Fruit fly (Drosophila melanogaster) whole organism, embryonic: Measurements from ENCODE around the gene CG10208.

Source experiments
- ATbp ChIP-seq: fragments of 200-800 bp; sonication (Bioruptor generic); optimal IDR thresholded peaks from 2 replicates; lab custom pipeline; 2017; ENCODE audit warnings: missing biosample characterization, mild to moderate bottlenecking, missing genetic modification characterization, missing genetic modification reagents
- Adf1 ChIP-seq: fragments of 200-800 bp; sonication (Bioruptor generic); IDR thresholded peaks from 2 replicates; pipeline ENCODE4 v1.3.6; 2022; ENCODE audit warnings: missing biosample characterization, missing genetic modification characterization
- C15 ChIP-seq: fragments of 200-800 bp; sonication (Bioruptor generic); IDR thresholded peaks from 3 replicates; pipeline ENCODE4 v1.3.6; 2022; ENCODE audit warnings: missing biosample characterization, missing genetic modification characterization
- CG10462 ChIP-seq: fragments of 200-800 bp; sonication (Bioruptor generic); optimal IDR thresholded peaks from 2 replicates; lab custom pipeline; 2016; ENCODE audit warnings: missing biosample characterization, missing genetic modification characterization
- CG11696 ChIP-seq: fragments of 200-800 bp; sonication (Bioruptor generic); IDR thresholded peaks from 2 replicates; pipeline ENCODE4 v1.3.6; 2022; ENCODE audit warnings: missing biosample characterization, missing genetic modification characterization
- CG12071 ChIP-seq: fragments of 200-800 bp; sonication (Bioruptor generic); optimal IDR thresholded peaks from 3 replicates; lab custom pipeline; 2018; ENCODE audit warnings: missing biosample characterization, mild to moderate bottlenecking, missing genetic modification characterization
- CG13296 ChIP-seq: fragments of 200-800 bp; sonication (Bioruptor generic); optimal IDR thresholded peaks from 3 replicates; lab custom pipeline; 2018; ENCODE audit warnings: missing biosample characterization, mild to moderate bottlenecking, missing genetic modification characterization
- CG14014 ChIP-seq: fragments of 200-800 bp; sonication (Bioruptor generic); IDR thresholded peaks from 2 replicates; pipeline ENCODE4 v1.3.6; 2022; ENCODE audit warnings: missing biosample characterization, missing genetic modification characterization
- CG1529 ChIP-seq: fragments of 200-800 bp; sonication (Bioruptor generic); optimal IDR thresholded peaks from 3 replicates; lab custom pipeline; 2018; ENCODE audit warnings: missing biosample characterization, missing genetic modification characterization
- CG2116 ChIP-seq: fragments of 200-800 bp; sonication (Bioruptor generic); optimal IDR thresholded peaks from 3 replicates; lab custom pipeline; 2018; ENCODE audit warnings: missing biosample characterization, mild to moderate bottlenecking, missing genetic modification characterization
- CG30431 ChIP-seq: fragments of 200-800 bp; sonication (Bioruptor generic); optimal IDR thresholded peaks from 2 replicates; lab custom pipeline; 2017; ENCODE audit warnings: missing biosample characterization, missing genetic modification characterization
- CG3407 ChIP-seq: fragments of 200-800 bp; sonication (Bioruptor generic); optimal IDR thresholded peaks from 2 replicates; lab custom pipeline; 2018; ENCODE audit warnings: missing biosample characterization, mild to moderate bottlenecking, missing genetic modification characterization
- CG5953 ChIP-seq: fragments of 200-800 bp; sonication (Bioruptor generic); IDR thresholded peaks from 2 replicates; pipeline ENCODE4 v1.3.6; 2022; ENCODE audit warnings: missing biosample characterization, missing genetic modification characterization
- CG6175 ChIP-seq: fragments of 200-800 bp; sonication (Bioruptor generic); IDR thresholded peaks from 3 replicates; pipeline ENCODE4 v1.3.6; 2022; ENCODE audit warnings: missing biosample characterization, missing genetic modification characterization
- CG6813 ChIP-seq: fragments of 200-800 bp; sonication (Bioruptor generic); optimal IDR thresholded peaks from 2 replicates; lab custom pipeline; 2017; ENCODE audit warnings: missing biosample characterization, missing genetic modification characterization, mild to moderate bottlenecking, moderate library complexity, missing genetic modification reagents
- CG8290 ChIP-seq, 3 experiments: fragments of 200-800 bp; sonication (Bioruptor generic); optimal IDR thresholded peaks; 2 replicates each; lab custom pipeline; 2016 to 2019; ENCODE audit warnings: missing biosample characterization in 3 of 3, missing genetic modification characterization in 3 of 3, mild to moderate bottlenecking in 2 of 3, moderate library complexity in 1 of 3
- CG9817 ChIP-seq: fragments of 200-800 bp; sonication (Bioruptor generic); optimal IDR thresholded peaks from 2 replicates; lab custom pipeline; 2018; ENCODE audit warnings: missing biosample characterization, mild to moderate bottlenecking, missing genetic modification characterization, moderate library complexity
- Drgx ChIP-seq: fragments of 200-800 bp; sonication (Bioruptor generic); IDR thresholded peaks from 2 replicates; pipeline ENCODE4 v1.3.6; 2022; ENCODE audit warnings: missing biosample characterization, missing genetic modification characterization
- ERR ChIP-seq: fragments of 200-800 bp; sonication (Bioruptor generic); optimal IDR thresholded peaks from 2 replicates; lab custom pipeline; 2016; ENCODE audit warnings: missing biosample characterization, missing genetic modification characterization
- Ets65A ChIP-seq: fragments of 200-800 bp; sonication (Bioruptor generic); peaks from one replicate; lab custom pipeline; 2016; ENCODE audit warnings: missing biosample characterization, missing genetic modification characterization
- Gsc ChIP-seq: fragments of 200-800 bp; sonication (Bioruptor generic); IDR thresholded peaks from 2 replicates; pipeline ENCODE4 v1.3.6; 2022; ENCODE audit warnings: missing biosample characterization, missing genetic modification characterization
- H15 ChIP-seq: fragments of 200-800 bp; sonication (Bioruptor generic); IDR thresholded peaks from 3 replicates; pipeline ENCODE4 v1.3.6; 2022; ENCODE audit warnings: missing biosample characterization, missing genetic modification characterization
- HLH4C ChIP-seq: fragments of 200-800 bp; sonication (Bioruptor generic); IDR thresholded peaks from 3 replicates; pipeline ENCODE4 v1.3.6; 2022; ENCODE audit warnings: missing biosample characterization, missing genetic modification characterization; ENCODE audit not compliant: partially characterized antibody
- HLHmδ ChIP-seq: fragments of 200-800 bp; sonication (Bioruptor generic); optimal IDR thresholded peaks from 2 replicates; lab custom pipeline; 2018; ENCODE audit warnings: missing biosample characterization, mild to moderate bottlenecking, missing genetic modification characterization, moderate library complexity
- HmgZ ChIP-seq: fragments of 200-800 bp; sonication (Bioruptor generic); optimal IDR thresholded peaks from 2 replicates; lab custom pipeline; 2018; ENCODE audit warnings: missing biosample characterization, mild to moderate bottlenecking, missing genetic modification characterization
- Lpt ChIP-seq: fragments of >200 bp; optimal IDR thresholded peaks from 2 replicates; lab custom pipeline; 2018; ENCODE audit warnings: missing biosample characterization, missing genetic modification characterization
- Max ChIP-seq: fragments of 200-800 bp; sonication (Bioruptor generic); optimal IDR thresholded peaks from 2 replicates; lab custom pipeline; 2016; ENCODE audit warnings: missing biosample characterization, mild to moderate bottlenecking, missing genetic modification characterization
- Six4 ChIP-seq: fragments of 200-800 bp; sonication (Bioruptor generic); optimal IDR thresholded peaks from 2 replicates; lab custom pipeline; 2016; ENCODE audit warnings: missing biosample characterization, missing genetic modification characterization
- Taf1 ChIP-seq: fragments of 200-800 bp; sonication (Bioruptor generic); IDR thresholded peaks from 2 replicates; pipeline ENCODE4 v1.3.6; 2022; ENCODE audit warnings: missing biosample characterization, missing genetic modification characterization
- amos ChIP-seq: fragments of 200-800 bp; sonication (Bioruptor generic); IDR thresholded peaks from 2 replicates; pipeline ENCODE4 v1.3.6; 2022; ENCODE audit warnings: missing biosample characterization, missing genetic modification characterization; ENCODE audit not compliant: partially characterized antibody
- ash1 ChIP-seq: fragments of 200-800 bp; sonication (Bioruptor generic); optimal IDR thresholded peaks from 2 replicates; lab custom pipeline; 2018; ENCODE audit warnings: missing biosample characterization, mild to moderate bottlenecking, missing genetic modification characterization
- bbx ChIP-seq: fragments of 200-800 bp; sonication (Bioruptor generic); IDR thresholded peaks from 2 replicates; pipeline ENCODE4 v1.3.6; 2022; ENCODE audit warnings: missing biosample characterization, missing genetic modification characterization; ENCODE audit not compliant: partially characterized antibody
- cg ChIP-seq: fragments of 200-800 bp; sonication (Bioruptor generic); optimal IDR thresholded peaks from 3 replicates; lab custom pipeline; 2019; ENCODE audit warnings: missing biosample characterization, mild to moderate bottlenecking, missing genetic modification characterization, moderate library complexity
- chif ChIP-seq, 2 experiments: fragments of 200-800 bp; sonication (Bioruptor generic); optimal IDR thresholded peaks; 3 replicates each; lab custom pipeline; 2016; ENCODE audit warnings: missing biosample characterization in 2 of 2, missing genetic modification characterization in 2 of 2
- chinmo ChIP-seq: fragments of 200-800 bp; sonication (Bioruptor generic); IDR thresholded peaks from 4 replicates; pipeline ENCODE4 v1.3.6; 2022; ENCODE audit warnings: missing biosample characterization, missing genetic modification characterization; ENCODE audit not compliant: partially characterized antibody
- croc ChIP-seq: fragments of 200-800 bp; sonication (Bioruptor generic); conservative IDR thresholded peaks from 3 replicates; pipeline ENCODE4 v1.3.6; 2022; ENCODE audit warnings: missing biosample characterization, missing genetic modification characterization
- dpn ChIP-seq, 2 experiments: fragments of 200-800 bp; sonication (Bioruptor generic); optimal IDR thresholded peaks; 3 replicates each; lab custom pipeline; 2016; ENCODE audit warnings: missing biosample characterization in 2 of 2, missing genetic modification characterization in 2 of 2
- dysf ChIP-seq: fragments of 200-800 bp; sonication (Bioruptor generic); IDR thresholded peaks from 3 replicates; pipeline ENCODE4 v1.3.6; 2022; ENCODE audit warnings: missing biosample characterization, missing genetic modification characterization
- esg ChIP-seq: fragments of 200-800 bp; sonication (Bioruptor generic); conservative IDR thresholded peaks from 2 replicates; pipeline ENCODE4 v1.3.6; 2022; ENCODE audit warnings: missing biosample characterization, missing genetic modification characterization
- gce ChIP-seq: fragments of 200-800 bp; sonication (Bioruptor generic); IDR thresholded peaks from 3 replicates; pipeline ENCODE4 v1.3.6; 2022; ENCODE audit warnings: missing biosample characterization, missing genetic modification characterization
- gcm ChIP-seq: fragments of 200-800 bp; sonication (Bioruptor generic); optimal IDR thresholded peaks from 2 replicates; lab custom pipeline; 2019; ENCODE audit warnings: missing biosample characterization, mild to moderate bottlenecking, missing genetic modification characterization, moderate library complexity
- kni ChIP-seq: fragments of 200-800 bp; sonication (Bioruptor generic); optimal IDR thresholded peaks from 3 replicates; lab custom pipeline; 2017; ENCODE audit warnings: mild to moderate bottlenecking, missing biosample characterization, missing genetic modification reagents, missing genetic modification characterization
- pum ChIP-seq: fragments of 200-800 bp; sonication (Bioruptor generic); optimal IDR thresholded peaks from 2 replicates; lab custom pipeline; 2016; ENCODE audit warnings: missing biosample characterization, missing genetic modification characterization
- run ChIP-seq: fragments of 200-800 bp; sonication (Bioruptor generic); optimal IDR thresholded peaks from 3 replicates; lab custom pipeline; 2018; ENCODE audit warnings: missing biosample characterization, mild to moderate bottlenecking, missing genetic modification characterization
- sens-2 ChIP-seq: fragments of 200-800 bp; sonication (Bioruptor generic); IDR thresholded peaks from 2 replicates; pipeline ENCODE4 v1.3.6; 2022; ENCODE audit warnings: missing biosample characterization, missing genetic modification characterization
- sug ChIP-seq: fragments of 200-800 bp; optimal IDR thresholded peaks from 2 replicates; lab custom pipeline; 2019; ENCODE audit warnings: missing biosample characterization, mild to moderate bottlenecking, missing genetic modification characterization, moderate library complexity
- tx ChIP-seq: fragments of 200-800 bp; sonication (Bioruptor generic); optimal IDR thresholded peaks from 2 replicates; lab custom pipeline; 2016; ENCODE audit warnings: missing biosample characterization, missing genetic modification characterization
- wdn ChIP-seq: fragments of 200-800 bp; sonication (Bioruptor generic); IDR thresholded peaks from 2 replicates; pipeline ENCODE4 v1.3.6; 2022; ENCODE audit warnings: missing biosample characterization, missing genetic modification characterization
- zfh1 ChIP-seq: fragments of 200-800 bp; sonication (Bioruptor generic); IDR thresholded peaks from 3 replicates; pipeline ENCODE4 v1.3.6; 2022; ENCODE audit warnings: missing biosample characterization, missing genetic modification characterization

The CG10208 gene

dm6 chr3R:23723381-23724034, 50.4 kb downstream of the CG10208 start (continued):
- TF ChIP-seq chif (GFP tag; optimal IDR thresholded peaks at IDR 0.05; lab: Kevin White, UChicago): peak in 1 of 2 experiments; percentile 35
- peak; percentile 40; the same call in 1 of the 2 replicates for TF ChIP-seq CG14014 (GFP tag; lab: Robert Waterston, UW)
- TF ChIP-seq HLH4C: no peak
- TF ChIP-seq CG1529 (GFP tag; lab: Kevin White, UChicago): peak; percentile 39
- TF ChIP-seq gcm (GFP tag; lab: Kevin White, UChicago): peak; percentile 26
- peak; percentile 21 for TF ChIP-seq CG10462 (GFP tag; lab: Kevin White, UChicago)
- peak; percentile 36 for TF ChIP-seq HLHmδ
- peak; percentile 15 for TF ChIP-seq HmgZ (tag; lab: Kevin White, UChicago)
- no peak; the same call in 1 of the 2 replicates for TF ChIP-seq amos
- TF ChIP-seq CG3407 (GFP tag; lab: Kevin White, UChicago): peak; percentile 75
- TF ChIP-seq dpn (GFP tag; optimal IDR thresholded peaks at IDR 0.05; lab: Kevin White, UChicago): no peak
- peak; percentile 70 for TF ChIP-seq kni
- no peak for TF ChIP-seq CG30431 (GFP tag; lab: Kevin White, UChicago)
- no peak; the same call in 2 of the 3 replicates for TF ChIP-seq croc (GFP tag; lab: Robert Waterston, UW)
- peak; percentile 43 for TF ChIP-seq run (tag; lab: Kevin White, UChicago)
- TF ChIP-seq sens-2 (GFP tag; lab: Robert Waterston, UW): no peak
- TF ChIP-seq bbx: no peak
- no peak for TF ChIP-seq CG2116 (GFP tag; lab: Kevin White, UChicago)
- no peak for TF ChIP-seq wdn (GFP tag; lab: Robert Waterston, UW)
- peak; percentile 10 for TF ChIP-seq pum (GFP tag; lab: Kevin White, UChicago)
- peak; percentile 52; the same call in 1 of the 3 replicates for TF ChIP-seq H15
- TF ChIP-seq C15 (GFP tag; lab: Robert Waterston, UW): no peak
- no peak for TF ChIP-seq esg (GFP tag; lab: Robert Waterston, UW)
- peak; percentile 76; the same call in 1 of the 4 replicates for TF ChIP-seq chinmo
- TF ChIP-seq Taf1: peak; percentile 15; the same call in 1 of the 2 replicates
- TF ChIP-seq Drgx (GFP tag; lab: Robert Waterston, UW): peak; percentile 56; the same call in 1 of the 2 replicates
- peak; percentile 4 for TF ChIP-seq ash1 (GFP tag; lab: Kevin White, UChicago)
- peak; percentile 42; the same call in 1 of the 3 replicates for TF ChIP-seq dysf (GFP tag; lab: Robert Waterston, UW)
- TF ChIP-seq CG6175 (GFP tag; lab: Robert Waterston, UW): no peak
- TF ChIP-seq ATbp: peak; percentile 93
- TF ChIP-seq Lpt (GFP tag; lab: Kevin White, UChicago): no peak
- peak; percentile 94 for TF ChIP-seq CG12071 (GFP tag; lab: Kevin White, UChicago)
- no peak for TF ChIP-seq Six4 (GFP tag; lab: Kevin White, UChicago)
- peak; percentile 54; the same call in 1 of the 2 replicates for TF ChIP-seq CG5953
- peak; percentile 63 for TF ChIP-seq cg (GFP tag; lab: Kevin White, UChicago)
- TF ChIP-seq tx (GFP tag; lab: Kevin White, UChicago): no peak
- TF ChIP-seq Ets65A (GFP tag; lab: Kevin White, UChicago): no peak
- TF ChIP-seq Gsc: no peak
- peak; percentile 91 for TF ChIP-seq gce
- TF ChIP-seq zfh1 (GFP tag; lab: Robert Waterston, UW): peak; percentile 77
- no peak for TF ChIP-seq Adf1 (GFP tag; lab: Robert Waterston, UW)
- TF ChIP-seq Max (GFP tag; lab: Kevin White, UChicago): peak; percentile 10
- TF ChIP-seq CG6813 (GFP tag; lab: Kevin White, UChicago): peak; percentile 78
- peak; percentile 17 for TF ChIP-seq sug (tag; lab: Kevin White, UChicago)
- TF ChIP-seq CG9817 (tag; lab: Kevin White, UChicago): peak; percentile 7
- TF ChIP-seq CG8290 (GFP tag; optimal IDR thresholded peaks at IDR 0.05; lab: Kevin White, UChicago): peak; percentile 37
- peak in 1 of 2 experiments; percentile 51 for TF ChIP-seq CG8290 (tag; optimal IDR thresholded peaks at IDR 0.05; lab: Kevin White, UChicago)
- peak; percentile 71 for TF ChIP-seq CG13296 (GFP tag; lab: Kevin White, UChicago)
- TF ChIP-seq ERR (GFP tag; lab: Kevin White, UChicago): no peak
- TF ChIP-seq CG11696 (GFP tag; lab: Robert Waterston, UW): peak; percentile 56
